Worm (Caenorhabditis elegans) whole organism, mixed stage, embryonic: ENCODE data around the gene F44E5.17.

Experiments used
- ceh-39 ChIP-seq: fragments of 150-350 bp; optimal IDR thresholded peaks from 2 replicates; lab custom pipeline; 2014; ENCODE audit warnings: missing biosample characterization, missing genetic modification characterization
- ces-1 ChIP-seq: fragments of 150-350 bp; optimal IDR thresholded peaks from 2 replicates; lab custom pipeline; 2014; ENCODE audit warnings: missing biosample characterization, missing genetic modification reagents, missing genetic modification characterization
- mep-1 ChIP-seq: fragments of 150-350 bp; optimal IDR thresholded peaks from 2 replicates; lab custom pipeline; 2017; ENCODE audit warnings: missing biosample characterization, missing genetic modification reagents, missing genetic modification characterization, inconsistent platforms
- mls-2 ChIP-seq: sonication (generic microtip); optimal IDR thresholded peaks from 2 replicates; lab custom pipeline; 2016; ENCODE audit warnings: mild to moderate bottlenecking, missing genetic modification characterization, moderate library complexity, missing compliant biosample characterization
- nhr-76 ChIP-seq: sonication (generic microtip); optimal IDR thresholded peaks from 2 replicates; lab custom pipeline; 2017; ENCODE audit warnings: missing biosample characterization, missing genetic modification characterization
- sptf-1 ChIP-seq: sonication (generic microtip); optimal IDR thresholded peaks from 2 replicates; lab custom pipeline; 2017; ENCODE audit warnings: mild to moderate bottlenecking, missing genetic modification characterization, moderate library complexity, missing compliant biosample characterization
- unc-120 ChIP-seq: sonication (generic microtip); optimal IDR thresholded peaks from 2 replicates; lab custom pipeline; 2017; ENCODE audit warnings: missing genetic modification characterization, missing compliant biosample characterization; ENCODE audit not compliant: poor library complexity, severe bottlenecking
- unc-62 ChIP-seq: fragments of 150-350 bp; optimal IDR thresholded peaks from 2 replicates; lab custom pipeline; 2014; ENCODE audit warnings: missing biosample characterization, missing genetic modification reagents, missing genetic modification characterization
- ztf-11 ChIP-seq: fragments of 150-350 bp; optimal IDR thresholded peaks from 2 replicates; lab custom pipeline; 2014; ENCODE audit warnings: missing biosample characterization, missing genetic modification characterization

- TF ChIP-seq unc-62 (no peak), unc-120 (tag; lab: Kevin White, UChicago) (no peak), ces-1 (GFP tag; lab: Kevin White, UChicago) (no peak), sptf-1 (tag; lab: Kevin White, UChicago) (no peak), nhr-76 (tag; lab: Kevin White, UChicago) (no peak), mls-2 (tag; lab: Kevin White, UChicago) (no peak), ztf-11 (no peak), ceh-39 (tag; lab: Kevin White, UChicago) (no peak), mep-1 (tag; lab: Kevin White, UChicago) (no peak)
These were observed 37.6 kb downstream of the F44E5.17 start for ce11 chrII:11710771-11711170.
